Fruit fly (Drosophila melanogaster) S2 (cell line): Measurements from ENCODE around the gene Eogt.

Experiments
- CG8478 ChIP-seq: fragments of >200 bp; optimal IDR thresholded peaks from 2 replicates; lab custom pipeline; 2018
- CTCF ChIP-seq, 2 experiments: fragments of >200 bp; optimal IDR thresholded peaks; 2 replicates each; lab custom pipeline; 2018

- TF ChIP-seq CTCF (optimal IDR thresholded peaks at IDR 0.05; lab: Kevin White, UChicago), result no peak
- TF ChIP-seq CG8478 (lab: Kevin White, UChicago), result no peak
These were observed 46.7 kb downstream of the Eogt start for dm6 chr2L:2427384-2428208.
